Worm (Caenorhabditis elegans): ENCODE results near the gene K09E4.4.

Gene K09E4.4

DNA sequence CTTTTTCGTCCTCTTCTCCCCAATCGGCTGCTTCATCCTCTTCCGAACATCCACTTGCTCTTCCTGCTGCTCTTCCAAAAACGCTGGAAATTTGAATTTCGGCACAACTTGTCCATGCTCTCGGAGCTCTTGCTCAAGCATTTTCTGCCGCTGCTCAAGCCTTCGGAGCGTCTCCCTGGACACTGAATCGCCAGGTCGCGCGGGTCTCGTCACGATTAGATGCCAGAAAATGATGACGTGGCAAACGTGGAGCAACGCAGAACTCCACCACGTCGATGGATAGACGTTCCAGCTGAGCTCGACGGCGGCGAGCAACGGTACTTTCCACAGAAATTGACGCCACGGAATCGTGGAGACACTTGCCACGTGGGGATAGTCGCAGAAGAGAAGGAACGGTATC lies 7.2 kb upstream of the K09E4.4 start:
- TF ChIP-seq W03F9.2 (tag; optimal IDR thresholded peaks at IDR 0.05) (no peak), him-1 (tag; optimal IDR thresholded peaks at IDR 0.05) (no peak), dao-5 (tag; optimal IDR thresholded peaks at IDR 0.05) (no peak)

DNA sequence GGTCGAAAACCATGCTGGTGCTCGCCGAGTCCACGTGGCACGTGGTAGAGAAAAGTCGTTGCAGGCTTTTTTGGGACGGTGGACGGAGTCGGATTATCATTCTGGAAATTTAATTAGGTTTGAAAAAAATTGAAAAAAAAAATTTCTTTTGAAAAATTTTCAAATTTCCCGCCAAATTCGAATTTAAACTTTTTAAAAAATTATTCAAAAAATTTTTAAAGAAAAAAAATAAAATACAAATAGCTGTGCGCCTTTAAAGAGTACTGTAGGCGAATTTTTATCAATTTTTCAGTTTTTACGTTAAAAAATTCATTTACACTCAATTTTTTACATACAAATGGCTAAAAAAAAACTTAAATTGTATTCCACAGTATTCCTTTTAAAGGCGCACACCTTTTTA lies 4.9 kb upstream of the K09E4.4 start, which contains the start of gene K09E4.3:
K09E4.3 (minus strand) TSS at position 101 of the 400 bp plus-strand sequence.
- TF ChIP-seq W03F9.2 (tag; optimal IDR thresholded peaks at IDR 0.05) = no peak
- no peak for TF ChIP-seq him-1 (tag; optimal IDR thresholded peaks at IDR 0.05)
- TF ChIP-seq dao-5 (tag; optimal IDR thresholded peaks at IDR 0.05) = no peak

DNA sequence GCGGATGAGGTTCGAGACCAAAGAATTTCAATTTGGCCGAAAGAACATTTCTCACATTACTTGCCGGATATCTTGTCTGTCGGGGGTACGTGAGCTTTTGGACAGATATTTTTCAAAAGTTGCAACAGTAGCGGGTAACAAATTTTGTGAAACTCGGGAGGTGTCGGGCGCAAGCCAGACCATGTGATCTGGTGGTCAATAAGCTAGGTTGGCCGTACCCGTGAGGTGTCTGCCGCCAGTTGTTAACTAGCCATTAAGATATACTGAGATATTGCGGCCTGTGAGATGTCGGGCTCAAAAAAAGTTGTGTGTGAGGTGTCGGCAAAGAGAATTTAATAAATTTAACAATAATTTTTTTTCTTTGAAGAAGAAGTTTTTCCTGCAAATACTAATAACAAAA lies 3.6 kb downstream of the K09E4.4 start:
- TF ChIP-seq dao-5 (tag; optimal IDR thresholded peaks at IDR 0.05) = no peak
- no peak for TF ChIP-seq W03F9.2 (tag; optimal IDR thresholded peaks at IDR 0.05)
- no peak for TF ChIP-seq him-1 (tag; optimal IDR thresholded peaks at IDR 0.05)

DNA sequence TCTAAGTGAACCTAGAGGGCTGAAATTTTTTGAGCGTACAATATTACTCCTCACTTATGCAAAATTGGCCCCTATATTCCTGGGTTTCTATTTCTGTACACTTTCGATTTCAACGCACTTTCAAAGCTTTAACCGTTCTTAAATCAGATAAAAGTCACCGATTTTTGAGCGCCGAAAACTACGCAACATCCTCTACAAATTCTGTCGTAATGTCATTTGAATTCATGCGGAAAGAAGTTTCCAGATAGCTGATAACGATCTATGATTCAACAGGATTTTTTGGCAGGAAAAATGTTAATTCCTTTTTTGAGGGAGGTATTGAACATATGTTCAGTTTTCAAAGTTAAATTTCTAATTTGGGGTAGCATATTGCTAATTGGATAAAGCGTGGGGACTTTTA lies 9.1 kb downstream of the K09E4.4 start:
- TF ChIP-seq W03F9.2 (tag; optimal IDR thresholded peaks at IDR 0.05) (no peak), dao-5 (tag; optimal IDR thresholded peaks at IDR 0.05) (no peak), him-1 (tag; optimal IDR thresholded peaks at IDR 0.05) (no peak)

DNA sequence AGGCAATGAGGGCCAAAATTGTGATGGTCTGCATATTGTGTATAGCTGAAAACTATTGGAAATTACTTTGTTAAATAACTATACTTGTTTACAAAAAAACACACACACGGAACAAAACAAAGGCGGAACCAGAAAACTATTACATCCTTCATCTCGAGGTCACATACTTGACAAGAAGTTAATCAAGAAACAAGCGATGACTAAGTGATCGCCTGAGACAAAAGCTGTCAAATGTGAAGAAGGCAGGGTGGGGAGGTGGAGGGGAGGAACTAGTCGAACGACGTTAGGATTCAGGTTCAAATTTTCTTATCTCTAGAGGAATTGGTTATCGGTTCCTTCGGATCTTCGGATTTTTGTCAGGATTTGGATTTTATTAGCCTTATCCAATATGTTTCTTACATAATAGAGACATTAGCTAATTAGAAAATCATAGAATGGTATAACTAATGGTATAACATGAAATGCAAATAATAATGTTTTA lies 12.7 kb downstream of the K09E4.4 start, which contains the start of gene cpg-7:
cpg-7 (minus strand) TSS at position 51 of the 481 bp plus-strand sequence.
- TF ChIP-seq him-1 (tag; optimal IDR thresholded peaks at IDR 0.05) (no peak), dao-5 (tag; optimal IDR thresholded peaks at IDR 0.05) (no peak), W03F9.2 (tag; optimal IDR thresholded peaks at IDR 0.05) (no peak)

DNA sequence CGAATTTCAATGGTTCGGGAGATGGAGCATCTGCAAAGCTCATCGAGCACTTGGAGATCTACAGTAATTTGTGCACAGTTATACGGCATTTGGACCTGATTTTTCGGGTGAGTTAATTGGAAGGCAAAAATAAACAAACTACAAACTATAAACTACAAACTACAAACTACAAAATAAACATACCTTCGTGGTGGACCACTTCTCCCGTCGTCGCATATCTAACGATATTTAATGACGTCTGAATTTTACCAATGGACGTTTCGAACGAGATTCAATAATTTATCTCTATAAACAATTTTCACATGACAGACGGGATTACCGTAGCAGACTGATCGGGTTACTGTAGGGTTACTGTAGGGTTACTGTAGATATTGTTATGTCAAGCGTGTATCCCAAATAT lies 15.8 kb downstream of the K09E4.4 start:
- TF ChIP-seq him-1 (tag; optimal IDR thresholded peaks at IDR 0.05) = no peak
- TF ChIP-seq dao-5 (tag; optimal IDR thresholded peaks at IDR 0.05) = no peak
- TF ChIP-seq W03F9.2 (tag; optimal IDR thresholded peaks at IDR 0.05) = no peak

DNA sequence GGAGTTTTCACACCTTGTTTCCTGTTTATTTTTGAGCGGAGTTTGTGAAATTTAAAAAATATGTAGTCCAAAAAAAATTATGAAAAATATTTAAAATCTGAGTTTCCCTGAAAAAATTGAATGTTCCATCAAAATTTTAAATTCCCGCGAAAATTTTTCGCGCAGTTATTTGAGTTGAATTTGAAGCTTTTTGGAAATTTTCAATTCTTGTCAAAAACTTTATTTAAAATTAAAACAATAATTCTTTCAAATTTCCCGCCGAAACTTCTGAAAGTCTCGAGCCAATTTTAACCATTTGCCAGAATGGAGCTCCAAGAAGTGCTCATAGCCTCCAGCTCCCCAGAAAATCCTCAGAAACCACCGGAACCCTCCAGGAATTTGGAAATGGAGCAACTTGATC lies 17.5 kb downstream of the K09E4.4 start, which contains the start of gene gur-4:
gur-4 (plus strand) TSS at position 301 of the 400 bp plus-strand sequence.
- TF ChIP-seq W03F9.2 (tag; optimal IDR thresholded peaks at IDR 0.05) (no peak), him-1 (tag; optimal IDR thresholded peaks at IDR 0.05) (no peak), dao-5 (tag; optimal IDR thresholded peaks at IDR 0.05) (no peak)

DNA sequence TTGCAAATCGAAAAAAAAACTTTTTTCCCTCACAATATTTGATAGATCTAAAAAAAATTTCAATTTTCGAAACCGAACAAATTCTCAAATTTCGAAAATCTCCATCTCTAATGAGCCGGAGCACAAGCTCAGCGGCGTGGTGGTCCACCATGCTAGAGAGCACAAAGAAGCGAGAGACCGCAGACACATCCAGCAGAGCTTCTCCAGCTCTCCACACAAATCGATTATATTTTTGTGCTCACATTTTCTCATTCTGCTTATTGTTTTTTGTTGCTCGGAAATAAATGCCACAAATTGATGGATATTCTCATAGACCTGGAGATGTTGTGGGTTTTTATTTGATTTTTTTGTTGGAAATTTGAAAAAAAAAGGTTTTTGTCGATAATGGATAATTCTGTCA lies 19.9 kb downstream of the K09E4.4 start:
- TF ChIP-seq him-1 (tag; optimal IDR thresholded peaks at IDR 0.05) = no peak
- no peak for TF ChIP-seq W03F9.2 (tag; optimal IDR thresholded peaks at IDR 0.05)

DNA sequence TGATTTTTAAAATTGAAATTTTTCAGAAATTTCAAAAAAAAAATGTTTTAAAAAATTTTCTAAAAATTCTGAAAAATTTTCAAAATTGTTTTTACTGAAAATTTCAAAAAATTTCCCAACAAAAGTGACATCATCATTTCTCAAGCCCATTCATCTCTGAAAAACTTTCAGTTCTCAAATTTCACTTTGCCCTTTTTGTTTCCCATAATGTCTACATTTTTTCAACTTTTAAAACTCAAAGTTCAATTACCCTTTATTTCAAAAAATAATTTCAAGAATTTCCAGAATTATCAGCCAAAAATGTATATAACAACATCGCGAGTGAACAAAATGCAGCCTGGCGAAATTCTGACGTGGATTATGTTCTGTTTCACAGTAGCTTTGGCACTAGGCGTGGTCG lies 21.0 kb downstream of the K09E4.4 start, which contains the start of gene bkip-1:
bkip-1 (plus strand) TSS at position 301 of the 400 bp plus-strand sequence.
- TF ChIP-seq W03F9.2 (tag; optimal IDR thresholded peaks at IDR 0.05) (no peak), dao-5 (tag; optimal IDR thresholded peaks at IDR 0.05) (no peak), him-1 (tag; optimal IDR thresholded peaks at IDR 0.05) (no peak)

DNA sequence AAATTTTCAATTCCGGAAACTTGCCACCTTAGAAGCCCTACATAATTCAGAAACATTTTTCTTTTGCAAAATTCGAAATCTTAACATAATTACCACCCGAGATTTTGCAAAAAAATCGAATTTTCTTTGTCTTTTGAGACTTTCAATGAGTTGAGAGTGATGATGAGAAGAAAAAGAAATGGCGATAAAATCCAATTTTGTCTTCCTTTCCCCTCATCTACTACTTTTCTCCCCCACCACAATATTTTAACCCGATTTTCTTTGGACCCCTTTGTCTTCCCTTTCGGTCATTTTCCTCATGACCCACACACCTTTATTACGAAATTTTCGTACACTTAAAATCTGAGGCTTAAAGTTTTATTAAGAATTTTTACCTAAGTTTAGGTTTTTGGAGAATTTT lies 23.6 kb downstream of the K09E4.4 start:
- TF ChIP-seq W03F9.2 (tag; optimal IDR thresholded peaks at IDR 0.05) (no peak), dao-5 (tag; optimal IDR thresholded peaks at IDR 0.05) (no peak), him-1 (tag; optimal IDR thresholded peaks at IDR 0.05) (no peak)

DNA sequence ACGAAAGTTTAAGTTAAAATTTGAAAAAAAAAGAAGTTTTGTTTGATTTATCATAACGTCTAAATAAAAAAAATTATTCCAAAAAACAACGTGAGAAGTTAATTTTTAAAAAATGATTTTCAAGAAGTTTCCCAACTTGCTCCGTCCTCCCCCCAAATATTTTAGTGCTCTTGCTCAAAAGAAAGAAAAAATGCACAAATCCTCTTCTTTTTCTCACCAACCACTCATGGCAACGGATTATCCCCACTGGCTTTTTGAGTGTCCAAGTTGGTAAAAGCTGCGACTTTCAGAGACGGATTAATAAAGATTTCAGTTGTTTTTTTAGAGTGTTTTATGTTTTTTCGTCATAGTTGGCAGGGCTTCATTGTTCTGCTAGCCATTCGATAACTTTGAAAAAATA lies 24.4 kb downstream of the K09E4.4 start, which contains the start of gene Y39G8C.2:
Y39G8C.2 (minus strand) TSS at position 101 of the 400 bp plus-strand sequence.
- TF ChIP-seq W03F9.2 (tag; optimal IDR thresholded peaks at IDR 0.05) (no peak), dao-5 (tag; optimal IDR thresholded peaks at IDR 0.05) (no peak), him-1 (tag; optimal IDR thresholded peaks at IDR 0.05) (no peak)

DNA sequence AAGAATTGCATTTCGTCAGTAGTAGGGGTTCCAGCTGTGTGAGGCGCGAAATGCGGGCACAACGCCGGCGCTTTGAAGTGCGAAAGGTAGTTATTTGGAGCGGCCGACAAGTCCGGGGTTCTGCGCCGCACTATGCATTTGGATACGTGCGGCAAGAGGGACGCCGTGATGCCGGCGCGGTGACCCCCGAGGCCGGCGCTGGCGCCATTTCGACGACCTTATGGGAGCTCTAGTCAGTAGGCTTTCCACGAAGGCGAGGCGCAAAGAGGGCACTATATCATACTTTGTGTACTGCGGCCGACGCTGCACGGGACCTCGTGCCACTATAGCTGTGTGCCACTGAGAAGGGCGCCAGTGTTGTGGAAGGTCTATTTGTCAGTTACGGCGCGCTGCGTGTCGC lies 25.2 kb downstream of the K09E4.4 start:
- TF ChIP-seq dao-5 (tag; optimal IDR thresholded peaks at IDR 0.05) (no peak), W03F9.2 (tag; optimal IDR thresholded peaks at IDR 0.05) (no peak), him-1 (tag; optimal IDR thresholded peaks at IDR 0.05) (no peak)

DNA sequence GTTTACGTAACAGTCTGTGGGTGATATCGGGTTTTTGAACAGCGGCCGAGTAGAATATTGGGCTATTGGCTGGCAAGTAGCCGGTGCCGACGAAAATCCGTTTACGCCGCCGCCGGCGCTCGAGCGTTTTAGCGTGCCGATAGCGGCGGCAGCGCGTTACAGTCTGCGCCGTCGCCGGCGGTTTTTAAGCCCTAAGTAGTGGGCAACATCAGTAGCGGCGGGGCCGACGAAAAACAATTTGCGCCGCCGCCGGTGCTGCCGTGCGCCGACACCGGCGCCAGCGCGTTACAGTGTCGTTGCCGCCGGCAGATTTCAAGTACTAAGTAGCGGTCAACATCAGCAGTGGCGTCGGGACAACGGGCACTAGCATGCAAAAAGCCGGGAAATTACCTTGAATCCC lies 26.1 kb downstream of the K09E4.4 start:
- TF ChIP-seq W03F9.2 (tag; optimal IDR thresholded peaks at IDR 0.05) = no peak

DNA sequence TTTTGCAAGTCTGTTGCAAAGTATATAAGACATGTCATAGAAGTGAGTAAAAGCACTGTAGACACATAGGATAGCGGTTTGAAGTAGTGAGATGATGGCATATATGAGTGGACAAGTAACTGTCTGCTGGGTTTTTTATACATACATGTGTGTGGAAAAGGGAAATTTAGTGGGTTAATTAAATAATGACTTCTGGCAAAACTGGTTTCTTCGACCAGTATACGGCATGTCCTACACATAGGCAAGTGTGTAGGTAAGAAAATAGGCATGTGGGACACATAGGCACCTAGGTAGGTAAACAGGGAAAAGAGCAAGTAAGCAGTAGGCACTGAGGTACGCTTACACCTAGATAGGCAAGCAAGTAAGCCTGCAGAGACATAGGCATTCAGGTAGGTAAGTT lies 27.4 kb downstream of the K09E4.4 start, which contains the start of gene col-87:
col-87 (minus strand) TSS at position 101 of the 400 bp plus-strand sequence.
- TF ChIP-seq him-1 (tag; optimal IDR thresholded peaks at IDR 0.05) = no peak
- TF ChIP-seq W03F9.2 (tag; optimal IDR thresholded peaks at IDR 0.05) = no peak
- TF ChIP-seq dao-5 (tag; optimal IDR thresholded peaks at IDR 0.05) = no peak

DNA sequence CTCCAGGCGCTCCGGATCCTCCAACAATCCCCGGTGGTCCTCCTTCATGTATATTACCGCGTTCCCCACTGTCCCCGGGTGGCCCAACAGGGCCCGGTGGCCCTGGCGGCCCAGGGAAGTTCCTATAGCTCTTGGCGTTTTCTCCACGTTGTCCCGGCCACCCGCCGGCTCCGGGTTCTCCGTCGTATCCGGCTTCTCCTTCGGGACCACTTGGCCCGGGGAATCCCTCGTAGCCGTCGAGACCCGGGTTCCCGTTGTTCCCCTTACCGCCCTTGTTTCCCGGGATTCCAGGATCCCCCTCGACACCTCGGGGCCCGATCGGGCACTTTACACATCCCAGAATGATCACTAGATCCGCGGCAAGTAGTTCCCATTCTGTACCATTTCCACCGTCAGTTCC lies 30.8 kb downstream of the K09E4.4 start:
- no peak for TF ChIP-seq dao-5 (tag; optimal IDR thresholded peaks at IDR 0.05)
- TF ChIP-seq W03F9.2 (tag; optimal IDR thresholded peaks at IDR 0.05) = no peak
- no peak for TF ChIP-seq him-1 (tag; optimal IDR thresholded peaks at IDR 0.05)
